Fruit fly (Drosophila melanogaster): ENCODE results near the gene vri.

The vri gene

dm6 chr2L:5329557-5329956 lies 40.8 kb downstream of the vri start, which contains the start of gene TotM:
TotM (plus strand) TSS chr2L:5329857.
- TF ChIP-seq CG17186 (GFP tag; optimal IDR thresholded peaks at IDR 0.05): no peak
- TF ChIP-seq sim (GFP tag; IDR thresholded peaks at IDR 0.05): no peak
- no peak for TF ChIP-seq CG9932 (GFP tag; IDR thresholded peaks at IDR 0.05)
- TF ChIP-seq Opbp (GFP tag; IDR thresholded peaks at IDR 0.05; ENCODE audit: partially characterized antibody): no peak
- TF ChIP-seq HHEX (GFP tag; optimal IDR thresholded peaks at IDR 0.05): no peak
- no peak for TF ChIP-seq vfl (GFP tag; optimal IDR thresholded peaks at IDR 0.05)
- no peak for TF ChIP-seq br (optimal IDR thresholded peaks at IDR 0.05)
- TF ChIP-seq gce (GFP tag; IDR thresholded peaks at IDR 0.05): no peak
- no peak for TF ChIP-seq CG8944 (GFP tag; optimal IDR thresholded peaks at IDR 0.05)
- no peak for TF ChIP-seq fd102C (GFP tag; optimal IDR thresholded peaks at IDR 0.05)
- no peak for TF ChIP-seq disco-r (GFP tag; optimal IDR thresholded peaks at IDR 0.05)
- no peak for TF ChIP-seq Hsf (GFP tag; optimal IDR thresholded peaks at IDR 0.05)
- no peak for TF ChIP-seq jumu (GFP tag; optimal IDR thresholded peaks at IDR 0.05)
- TF ChIP-seq CG30020 (tag; optimal IDR thresholded peaks at IDR 0.05): no peak
- TF ChIP-seq Gsc (GFP tag; IDR thresholded peaks at IDR 0.05): no peak
- TF ChIP-seq Adf1 (GFP tag; IDR thresholded peaks at IDR 0.05): no peak
- TF ChIP-seq zf30C (GFP tag; optimal IDR thresholded peaks at IDR 0.05): no peak
- TF ChIP-seq Optix (GFP tag; IDR thresholded peaks at IDR 0.05): no peak
- TF ChIP-seq CG10979 (tag; optimal IDR thresholded peaks at IDR 0.05): no peak
- TF ChIP-seq en (GFP tag; optimal IDR thresholded peaks at IDR 0.05): no peak

- TF ChIP-seq CG1602 (GFP tag; optimal IDR thresholded peaks at IDR 0.05): no peak
- no peak for TF ChIP-seq CG4360 (GFP tag; IDR thresholded peaks at IDR 0.05)
- no peak for TF ChIP-seq shn (GFP tag; optimal IDR thresholded peaks at IDR 0.05)
- no peak for TF ChIP-seq nom (GFP tag; optimal IDR thresholded peaks at IDR 0.05)
- TF ChIP-seq CG30020 (tag; optimal IDR thresholded peaks at IDR 0.05): no peak
- no peak for TF ChIP-seq CG14050 (GFP tag; IDR thresholded peaks at IDR 0.05)
- peak in 1 of 2 experiments; percentile 68 for TF ChIP-seq Pdp1 (GFP tag; optimal IDR thresholded peaks at IDR 0.05)
- TF ChIP-seq pros (GFP tag; optimal IDR thresholded peaks at IDR 0.05): no peak
- TF ChIP-seq fd102C (GFP tag; optimal IDR thresholded peaks at IDR 0.05): no peak
- TF ChIP-seq Bgb (GFP tag; IDR thresholded peaks at IDR 0.05; ENCODE audit: partially characterized antibody): no peak
- TF ChIP-seq trem (tag; optimal IDR thresholded peaks at IDR 0.05): no peak
- TF ChIP-seq Dp (GFP tag; optimal IDR thresholded peaks at IDR 0.05): no peak
- no peak for TF ChIP-seq exex (tag; optimal IDR thresholded peaks at IDR 0.05)
- no peak for TF ChIP-seq CG17359 (tag; optimal IDR thresholded peaks at IDR 0.05)
- no peak for TF ChIP-seq pita (GFP tag; optimal IDR thresholded peaks at IDR 0.05)
- TF ChIP-seq Rfx (GFP tag; IDR thresholded peaks at IDR 0.05): 0 out of 2 replicates have a peak, but pooled peaks have one; percentile 9
- TF ChIP-seq Fer3 (tag; optimal IDR thresholded peaks at IDR 0.05): no peak
- TF ChIP-seq kay (GFP tag; optimal IDR thresholded peaks at IDR 0.05): no peak
- 0 out of 2 replicates have a peak, but pooled peaks have one; percentile 10 for TF ChIP-seq Drgx (GFP tag; IDR thresholded peaks at IDR 0.05)
- no peak for TF ChIP-seq CG4854 (GFP tag; optimal IDR thresholded peaks at IDR 0.05)
These were observed 43.8 kb downstream of the vri start for dm6 chr2L:5332574-5332973.

dm6 chr2L:5337159-5337558 lies 48.4 kb downstream of the vri start:
- TF ChIP-seq CG18599 (GFP tag; optimal IDR thresholded peaks at IDR 0.05): peak; percentile 18
- no peak for TF ChIP-seq MBD-R2 (GFP tag; IDR thresholded peaks at IDR 0.05)
- TF ChIP-seq exex (tag; optimal IDR thresholded peaks at IDR 0.05): peak; percentile 96

All from whole organism, embryonic.